Worm (Caenorhabditis elegans): ENCODE measurements around the gene glb-3.

- TF ChIP-seq lin-15B (tag; optimal IDR thresholded peaks at IDR 0.05) (no peak), lin-39 (tag; optimal IDR thresholded peaks at IDR 0.05) (no peak), jun-1 (tag; optimal IDR thresholded peaks at IDR 0.05) (no peak), nhr-28 (tag; optimal IDR thresholded peaks at IDR 0.05) (no peak), nhr-11 (tag; optimal IDR thresholded peaks at IDR 0.05) (no peak), snpc-4 (tag; optimal IDR thresholded peaks at IDR 0.05) (no peak), fkh-10 (GFP tag; optimal IDR thresholded peaks at IDR 0.05) (no peak), lin-35 (GFP tag; optimal IDR thresholded peaks at IDR 0.05) (no peak)
Measured at ce11 chrV:11093163-11094091, 41.0 kb upstream of the glb-3 start, which contains the start of gene lact-8.

Data from whole organism, L1 larva.